Fruit fly (Drosophila melanogaster) Kc167 (cell line): ENCODE data around the gene Desi.
A peak's percentile ranks its signal among the peaks of the same experiment; 100 is the strongest.

Source experiments
- Myc ChIP-seq: fragments of >200 bp; optimal IDR thresholded peaks from 2 replicates; lab custom pipeline; 2017; ENCODE audit warnings: missing external identifiers
- Sin3A ChIP-seq: fragments of >200 bp; optimal IDR thresholded peaks from 2 replicates; lab custom pipeline; 2018; ENCODE audit warnings: missing external identifiers
- h ChIP-seq: fragments of >200 bp; optimal IDR thresholded peaks from 3 replicates; lab custom pipeline; 2018; ENCODE audit warnings: missing external identifiers
- insv ChIP-seq: fragments of >200 bp; optimal IDR thresholded peaks from 3 replicates; lab custom pipeline; 2018; ENCODE audit warnings: missing external identifiers
- psq ChIP-seq: fragments of >200 bp; optimal IDR thresholded peaks from 2 replicates; lab custom pipeline; 2017; ENCODE audit warnings: missing external identifiers
- ttk ChIP-seq: sonication (Bioruptor generic); optimal IDR thresholded peaks from 2 replicates; lab custom pipeline; 2017; ENCODE audit warnings: missing external identifiers

Gene Desi

dm6 chr3R:10779269-10779668 lies at the start of gene Desi:
Desi (plus strand) TSS chr3R:10779569.
- TF ChIP-seq h (lab: Kevin White, UChicago): no peak
- TF ChIP-seq Myc (lab: Kevin White, UChicago): no peak
- no peak for TF ChIP-seq insv (lab: Kevin White, UChicago)
- TF ChIP-seq Sin3A (lab: Kevin White, UChicago): no peak
- no peak for TF ChIP-seq ttk (lab: Kevin White, UChicago)

- TF ChIP-seq Sin3A (lab: Kevin White, UChicago) (no peak), h (lab: Kevin White, UChicago) (no peak), ttk (lab: Kevin White, UChicago) (no peak), insv (lab: Kevin White, UChicago) (no peak), Myc (lab: Kevin White, UChicago) (no peak), psq (no peak)
These were observed 43.5 kb upstream of the Desi start, which contains the start of gene tomboy20 for dm6 chr3R:10735857-10736256. tomboy20 (minus strand) TSS chr3R:10735957.

- TF ChIP-seq ttk (lab: Kevin White, UChicago) (no peak), insv (lab: Kevin White, UChicago) (no peak), h (lab: Kevin White, UChicago) (no peak), psq (no peak), Myc (lab: Kevin White, UChicago) (no peak), Sin3A (lab: Kevin White, UChicago) (no peak)
These were observed 31.7 kb upstream of the Desi start for dm6 chr3R:10747650-10748049.

- TF ChIP-seq psq: no peak
- no peak for TF ChIP-seq insv (lab: Kevin White, UChicago)
- no peak for TF ChIP-seq Sin3A (lab: Kevin White, UChicago)
- TF ChIP-seq Myc (lab: Kevin White, UChicago): no peak
- no peak for TF ChIP-seq ttk (lab: Kevin White, UChicago)
These were observed 28.3 kb upstream of the Desi start, which contains the start of gene TkR86C for dm6 chr3R:10751061-10751460. TkR86C (minus strand) TSS chr3R:10751228.

dm6 chr3R:10755534-10755933 lies 23.8 kb upstream of the Desi start, which contains the start of gene CG14691:
CG14691 (minus strand) TSS chr3R:10755634.
- no peak for TF ChIP-seq insv (lab: Kevin White, UChicago)
- TF ChIP-seq Myc (lab: Kevin White, UChicago): no peak
- no peak for TF ChIP-seq psq
- TF ChIP-seq Sin3A (lab: Kevin White, UChicago): no peak

- TF ChIP-seq ttk (lab: Kevin White, UChicago) (no peak), Myc (lab: Kevin White, UChicago) (no peak), insv (lab: Kevin White, UChicago) (no peak), Sin3A (lab: Kevin White, UChicago) (no peak), h (lab: Kevin White, UChicago) (no peak), psq (no peak)
These were observed 20.0 kb upstream of the Desi start, which contains the start of gene CG31272 for dm6 chr3R:10759348-10759847. CG31272 (minus strand) TSS chr3R:10759398.

dm6 chr3R:10760966-10761855 lies 18.2 kb upstream of the Desi start, which contains the start of the genes MED7 and Cap-H2:
MED7 (minus strand) TSS chr3R:10761032.
Cap-H2 (plus strand) TSS chr3R:10761310.
- peak; percentile 26 for TF ChIP-seq psq
- TF ChIP-seq insv (lab: Kevin White, UChicago): no peak

dm6 chr3R:10761980-10762379 lies 17.4 kb upstream of the Desi start:
- TF ChIP-seq Myc (lab: Kevin White, UChicago): no peak

dm6 chr3R:10767526-10767925 lies 11.8 kb upstream of the Desi start, which contains the start of gene TfIIFbeta:
TfIIFbeta (minus strand) TSS chr3R:10767804.
- no peak for TF ChIP-seq ttk (lab: Kevin White, UChicago)
- no peak for TF ChIP-seq psq
- TF ChIP-seq Sin3A (lab: Kevin White, UChicago): no peak
- no peak for TF ChIP-seq insv (lab: Kevin White, UChicago)
- no peak for TF ChIP-seq Myc (lab: Kevin White, UChicago)
- TF ChIP-seq h (lab: Kevin White, UChicago): no peak

- no peak for TF ChIP-seq psq
- no peak for TF ChIP-seq h (lab: Kevin White, UChicago)
- TF ChIP-seq Myc (lab: Kevin White, UChicago): no peak
- TF ChIP-seq insv (lab: Kevin White, UChicago): no peak
- no peak for TF ChIP-seq Sin3A (lab: Kevin White, UChicago)
- TF ChIP-seq ttk (lab: Kevin White, UChicago): no peak
These were observed 4.1 kb upstream of the Desi start for dm6 chr3R:10775246-10775645.

dm6 chr3R:10776047-10776659 lies 3.2 kb upstream of the Desi start:
- no peak for TF ChIP-seq psq
- TF ChIP-seq Myc (lab: Kevin White, UChicago): no peak
- TF ChIP-seq h (lab: Kevin White, UChicago): no peak
- TF ChIP-seq ttk (lab: Kevin White, UChicago): no peak
- no peak for TF ChIP-seq Sin3A (lab: Kevin White, UChicago)
- no peak for TF ChIP-seq insv (lab: Kevin White, UChicago)

- no peak for TF ChIP-seq insv (lab: Kevin White, UChicago)
- TF ChIP-seq Sin3A (lab: Kevin White, UChicago): no peak
- no peak for TF ChIP-seq ttk (lab: Kevin White, UChicago)
- TF ChIP-seq psq: no peak
- no peak for TF ChIP-seq Myc (lab: Kevin White, UChicago)
- no peak for TF ChIP-seq h (lab: Kevin White, UChicago)
These were observed 2.1 kb upstream of the Desi start, which contains the start of the genes CG45076, CG45078 and fau for dm6 chr3R:10777274-10777673. CG45076 (minus strand) TSS chr3R:10777374. CG45078 (minus strand) TSS chr3R:10777374. fau (minus strand) TSS chr3R:10777374.
